Fruit fly (Drosophila melanogaster) whole organism, adult: ENCODE data around the gene eIF3i.

Experiments
- CG11617 ChIP-seq: fragments of 200-800 bp; sonication (Bioruptor generic); optimal IDR thresholded peaks from 2 replicates; lab custom pipeline; 2017; ENCODE audit warnings: mild to moderate bottlenecking, missing biosample characterization, missing genetic modification reagents, missing genetic modification characterization
- CG12768 ChIP-seq: fragments of 200-800 bp; sonication (Bioruptor generic); optimal IDR thresholded peaks from 2 replicates; lab custom pipeline; 2017; ENCODE audit warnings: missing biosample characterization, missing genetic modification characterization, mild to moderate bottlenecking, moderate library complexity, missing genetic modification reagents
- CG14711 ChIP-seq: fragments of 200-800 bp; sonication (Bioruptor generic); optimal IDR thresholded peaks from 2 replicates; lab custom pipeline; 2018; ENCODE audit warnings: missing biosample characterization, mild to moderate bottlenecking, missing genetic modification characterization, moderate library complexity
- CG1620 ChIP-seq: fragments of 200-800 bp; sonication (Bioruptor generic); optimal IDR thresholded peaks from 2 replicates; lab custom pipeline; 2016; ENCODE audit warnings: missing biosample characterization, missing genetic modification characterization
- CG33017 ChIP-seq: fragments of 200-800 bp; sonication (Bioruptor generic); optimal IDR thresholded peaks from 2 replicates; lab custom pipeline; 2018; ENCODE audit warnings: missing biosample characterization, mild to moderate bottlenecking, missing genetic modification characterization, moderate library complexity
- CG5204 ChIP-seq: fragments of 200-800 bp; sonication (Bioruptor generic); optimal IDR thresholded peaks from 2 replicates; lab custom pipeline; 2016; ENCODE audit warnings: missing biosample characterization, missing genetic modification characterization
- CG7045 ChIP-seq: fragments of 200-800 bp; sonication (Bioruptor generic); optimal IDR thresholded peaks from 2 replicates; lab custom pipeline; 2017; ENCODE audit warnings: missing biosample characterization, mild to moderate bottlenecking, missing genetic modification characterization
- CG7101 ChIP-seq: fragments of 200-800 bp; sonication (Bioruptor generic); optimal IDR thresholded peaks from 2 replicates; lab custom pipeline; 2018; ENCODE audit warnings: missing biosample characterization, mild to moderate bottlenecking, missing genetic modification characterization, moderate library complexity
- Clk ChIP-seq: fragments of 200-800 bp; sonication (Bioruptor generic); optimal IDR thresholded peaks from 2 replicates; lab custom pipeline; 2017; ENCODE audit warnings: missing biosample characterization, missing genetic modification characterization
- Crg-1 ChIP-seq: fragments of 200-800 bp; sonication (Bioruptor generic); optimal IDR thresholded peaks from 2 replicates; lab custom pipeline; 2016; ENCODE audit warnings: missing biosample characterization, missing genetic modification characterization
- Hr96 ChIP-seq: fragments of 200-800 bp; sonication (Bioruptor generic); optimal IDR thresholded peaks from 2 replicates; lab custom pipeline; 2016; ENCODE audit warnings: missing biosample characterization, missing genetic modification characterization
- Mnt ChIP-seq: fragments of 200-800 bp; sonication (Bioruptor generic); optimal IDR thresholded peaks from 2 replicates; lab custom pipeline; 2016; ENCODE audit warnings: missing biosample characterization, mild to moderate bottlenecking, missing genetic modification characterization
- bab1 ChIP-seq: fragments of 200-800 bp; sonication (Bioruptor generic); optimal IDR thresholded peaks from 3 replicates; lab custom pipeline; 2019; ENCODE audit warnings: missing biosample characterization, mild to moderate bottlenecking, missing genetic modification characterization, moderate library complexity
- cic ChIP-seq: fragments of 200-800 bp; sonication (Bioruptor generic); optimal IDR thresholded peaks from 2 replicates; lab custom pipeline; 2017; ENCODE audit warnings: missing biosample characterization, mild to moderate bottlenecking, missing genetic modification characterization, moderate library complexity
- cnc ChIP-seq, 2 experiments: fragments of >200 bp; optimal IDR thresholded peaks; 2 replicates each; lab custom pipeline; 2017
- kay ChIP-seq: fragments of 200-800 bp; sonication (Bioruptor generic); peaks from one replicate; lab custom pipeline; 2016; ENCODE audit warnings: missing biosample characterization, missing genetic modification characterization, borderline replicate concordance
- ovo ChIP-seq: fragments of 200-800 bp; sonication (Bioruptor generic); optimal IDR thresholded peaks from 2 replicates; lab custom pipeline; 2016; ENCODE audit warnings: missing biosample characterization, missing genetic modification characterization
- pad ChIP-seq: fragments of 200-800 bp; sonication (Bioruptor generic); optimal IDR thresholded peaks from 3 replicates; lab custom pipeline; 2017; ENCODE audit warnings: missing biosample characterization, missing genetic modification characterization, mild to moderate bottlenecking, moderate library complexity, missing genetic modification reagents
- tj ChIP-seq: fragments of 200-800 bp; sonication (Bioruptor generic); optimal IDR thresholded peaks from 3 replicates; lab custom pipeline; 2017; ENCODE audit warnings: missing biosample characterization, mild to moderate bottlenecking, missing genetic modification characterization, moderate library complexity
- toe ChIP-seq: fragments of 200-800 bp; sonication (Bioruptor generic); optimal IDR thresholded peaks from 2 replicates; lab custom pipeline; 2016; ENCODE audit warnings: missing biosample characterization, missing genetic modification characterization

Gene eIF3i

DNA sequence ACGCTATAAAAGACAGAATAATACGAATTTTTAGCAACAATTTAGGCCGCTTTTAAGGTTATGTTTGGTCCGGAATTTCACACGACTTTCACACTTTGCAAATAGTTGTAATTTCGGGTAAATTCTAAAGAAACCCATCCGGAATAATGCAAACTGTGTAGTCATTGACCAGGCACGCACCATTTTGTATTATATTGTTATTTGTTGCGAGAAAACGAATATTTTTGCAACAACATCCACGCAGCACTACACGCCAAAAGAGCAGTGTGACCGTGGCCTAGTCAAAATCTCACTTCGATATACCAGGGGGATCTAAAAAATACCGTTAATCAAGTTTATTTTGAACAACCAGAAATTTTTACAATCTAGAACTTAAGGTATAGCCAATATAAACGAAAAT lies at the start of gene eIF3i:
eIF3i (minus strand) TSS at position 265 of the 400 bp plus-strand sequence.
- TF ChIP-seq Mnt: peak; percentile 50
- no peak for TF ChIP-seq cic

DNA sequence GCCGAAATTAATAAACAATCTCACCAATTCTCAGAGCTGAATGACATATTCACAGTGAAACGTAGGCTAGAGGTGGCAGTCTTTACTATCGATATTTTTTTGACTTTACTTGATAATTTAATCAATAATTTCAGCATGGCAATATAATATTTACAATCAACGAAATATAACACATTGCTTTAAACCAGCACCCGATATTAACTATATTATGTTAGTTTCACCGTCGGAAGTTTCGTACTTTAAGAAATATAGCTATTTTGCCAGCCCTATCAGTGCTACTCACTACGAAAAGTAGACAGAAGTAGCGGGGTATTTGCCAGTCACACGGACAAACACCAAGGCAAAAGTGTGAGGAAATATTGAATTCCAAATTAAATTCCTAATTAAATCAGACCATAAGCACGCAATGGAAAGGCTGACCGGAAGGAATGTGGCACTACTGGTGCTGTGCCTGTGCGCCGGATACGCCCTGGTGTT lies 43.2 kb upstream of the eIF3i start, which contains the start of the genes CG31917, Tfb5 and SelT:
CG31917 (minus strand) TSS at position 51 of the 477 bp plus-strand sequence.
Tfb5 (minus strand) TSS at position 51 of the 477 bp plus-strand sequence.
SelT (plus strand) TSS at position 139 of the 477 bp plus-strand sequence.
- peak; percentile 78 for TF ChIP-seq CG1620 (GFP tag; lab: Kevin White, UChicago)
- no peak for TF ChIP-seq cic
- TF ChIP-seq CG12768 (GFP tag; lab: Kevin White, UChicago): peak; percentile 55
- peak; percentile 56 for TF ChIP-seq Mnt
- peak; percentile 49 for TF ChIP-seq tj (GFP tag; lab: Kevin White, UChicago)
- peak; percentile 58 for TF ChIP-seq CG14711
- TF ChIP-seq Crg-1 (GFP tag; lab: Kevin White, UChicago): peak; percentile 52
- TF ChIP-seq CG11617: peak; percentile 73
- peak; percentile 82 for TF ChIP-seq toe (GFP tag; lab: Kevin White, UChicago)
- peak; percentile 85 for TF ChIP-seq pad
- TF ChIP-seq kay (GFP tag; lab: Kevin White, UChicago): no peak
- peak; percentile 73 for TF ChIP-seq CG7101 (tag; lab: Kevin White, UChicago)
- no peak for TF ChIP-seq cnc (optimal IDR thresholded peaks at IDR 0.05; lab: Kevin White, UChicago)
- TF ChIP-seq bab1 (GFP tag; lab: Kevin White, UChicago): peak; percentile 83
- TF ChIP-seq Hr96 (GFP tag; lab: Kevin White, UChicago): peak; percentile 71
- peak; percentile 20 for TF ChIP-seq Clk (GFP tag; lab: Kevin White, UChicago)
- TF ChIP-seq CG33017 (tag; lab: Kevin White, UChicago): peak; percentile 37
- TF ChIP-seq CG5204 (GFP tag; lab: Kevin White, UChicago): no peak
- TF ChIP-seq CG7045: peak; percentile 61
- peak; percentile 52 for TF ChIP-seq ovo (GFP tag; lab: Kevin White, UChicago)

DNA sequence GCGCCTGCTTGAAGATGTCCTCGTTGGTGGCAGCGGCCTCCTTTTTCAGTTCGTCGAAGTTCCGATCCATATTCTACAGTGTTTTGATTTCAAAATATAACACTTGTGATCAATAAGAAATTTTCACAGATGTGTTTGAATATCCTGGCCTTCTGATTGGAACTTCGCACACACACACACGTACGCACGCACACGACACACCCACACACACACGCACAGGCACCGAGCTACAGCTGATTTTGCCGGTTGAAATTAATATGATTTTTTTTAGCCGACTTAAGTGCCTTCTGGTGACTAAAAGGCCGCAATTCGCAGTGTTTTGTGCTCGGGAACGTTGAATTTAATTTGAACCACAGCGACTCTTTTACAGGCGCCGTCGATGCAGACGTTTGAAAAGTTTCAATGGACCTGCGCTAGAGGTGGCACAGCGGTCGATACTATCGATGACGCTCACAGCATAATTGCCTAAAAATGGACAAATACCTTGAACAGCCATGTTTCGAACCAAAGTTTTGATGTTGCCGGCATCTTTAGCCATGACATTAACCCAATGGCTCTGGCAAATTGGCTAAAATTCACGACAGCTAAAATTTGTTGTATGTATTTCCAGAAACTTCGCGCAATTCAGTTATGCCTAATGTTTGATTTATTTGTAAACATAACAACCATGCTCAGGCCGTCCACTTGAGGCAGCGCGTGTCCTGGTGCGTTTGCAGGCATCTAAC lies 41.9 kb upstream of the eIF3i start, which contains the start of gene Rtnl1:
Rtnl1 (minus strand) TSS at position 415 of the 725 bp plus-strand sequence.
- TF ChIP-seq kay (GFP tag; lab: Kevin White, UChicago): no peak
- TF ChIP-seq cnc (optimal IDR thresholded peaks at IDR 0.05; lab: Kevin White, UChicago): no peak
- peak; percentile 22 for TF ChIP-seq pad
- peak; percentile 28 for TF ChIP-seq tj (GFP tag; lab: Kevin White, UChicago)
- TF ChIP-seq CG14711: peak; percentile 33
- peak; percentile 70 for TF ChIP-seq cic
- peak; percentile 11 for TF ChIP-seq CG11617
- no peak for TF ChIP-seq CG7045
- peak; percentile 26 for TF ChIP-seq CG12768 (GFP tag; lab: Kevin White, UChicago)
- no peak for TF ChIP-seq ovo (GFP tag; lab: Kevin White, UChicago)
- TF ChIP-seq Hr96 (GFP tag; lab: Kevin White, UChicago): no peak
- peak; percentile 15 for TF ChIP-seq Clk (GFP tag; lab: Kevin White, UChicago)
- TF ChIP-seq bab1 (GFP tag; lab: Kevin White, UChicago): peak; percentile 81
- TF ChIP-seq CG7101 (tag; lab: Kevin White, UChicago): peak; percentile 17
- peak; percentile 34 for TF ChIP-seq CG33017 (tag; lab: Kevin White, UChicago)
- TF ChIP-seq CG1620 (GFP tag; lab: Kevin White, UChicago): peak; percentile 66
- TF ChIP-seq Crg-1 (GFP tag; lab: Kevin White, UChicago): peak; percentile 33
- no peak for TF ChIP-seq toe (GFP tag; lab: Kevin White, UChicago)
- no peak for TF ChIP-seq CG5204 (GFP tag; lab: Kevin White, UChicago)
- TF ChIP-seq Mnt: peak; percentile 42

DNA sequence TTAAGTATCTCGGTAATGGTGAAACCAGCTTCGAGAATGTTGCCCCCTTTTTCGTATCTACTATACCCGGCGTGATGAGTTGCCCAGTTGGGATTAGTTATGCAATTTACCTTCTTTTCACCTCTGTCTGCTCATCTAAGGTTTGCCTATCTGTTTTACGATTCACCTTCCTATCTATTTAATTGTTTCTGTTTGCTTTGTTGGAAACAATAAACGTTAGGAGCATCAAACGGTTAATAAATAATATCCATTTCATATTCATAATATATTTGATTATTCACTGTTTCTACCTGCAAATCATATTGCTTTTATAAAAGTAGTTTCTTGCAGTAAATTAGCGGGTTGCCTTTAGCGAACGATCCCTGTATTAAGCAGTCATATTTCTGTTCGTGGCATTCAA lies 39.7 kb upstream of the eIF3i start:
- TF ChIP-seq bab1 (GFP tag; lab: Kevin White, UChicago) (peak; percentile 40), CG7045 (peak; percentile 39), kay (GFP tag; lab: Kevin White, UChicago) (no peak), pad (peak; percentile 22), CG12768 (GFP tag; lab: Kevin White, UChicago) (peak; percentile 60), toe (GFP tag; lab: Kevin White, UChicago) (no peak), cic (peak; percentile 65), CG7101 (tag; lab: Kevin White, UChicago) (peak; percentile 65), CG11617 (peak; percentile 13), CG1620 (GFP tag; lab: Kevin White, UChicago) (no peak), CG14711 (peak; percentile 53), ovo (GFP tag; lab: Kevin White, UChicago) (peak; percentile 25), tj (GFP tag; lab: Kevin White, UChicago) (peak; percentile 4), CG33017 (tag; lab: Kevin White, UChicago) (peak; percentile 76), Crg-1 (GFP tag; lab: Kevin White, UChicago) (no peak)

DNA sequence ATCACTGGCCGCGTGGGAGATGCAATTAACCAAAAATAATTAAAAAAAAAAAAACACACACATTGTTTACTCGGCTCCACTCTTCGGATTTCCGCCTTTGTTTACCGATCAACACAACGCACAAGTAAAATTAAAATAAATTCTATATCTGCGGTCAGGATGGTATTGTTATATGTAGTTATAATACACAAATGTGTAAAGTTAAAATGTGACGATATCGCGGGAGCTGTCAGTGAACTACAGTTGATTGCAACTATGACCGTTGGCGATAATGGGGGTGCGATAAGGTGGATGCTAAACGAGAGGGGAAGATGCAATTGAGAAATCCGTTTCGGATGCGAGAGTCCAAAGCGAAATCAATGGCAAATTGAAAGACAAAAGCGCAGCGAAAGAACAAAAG lies 38.7 kb upstream of the eIF3i start:
- no peak for TF ChIP-seq Mnt
- TF ChIP-seq CG33017 (tag; lab: Kevin White, UChicago): no peak
- peak; percentile 42 for TF ChIP-seq ovo (GFP tag; lab: Kevin White, UChicago)
- TF ChIP-seq CG1620 (GFP tag; lab: Kevin White, UChicago): no peak

DNA sequence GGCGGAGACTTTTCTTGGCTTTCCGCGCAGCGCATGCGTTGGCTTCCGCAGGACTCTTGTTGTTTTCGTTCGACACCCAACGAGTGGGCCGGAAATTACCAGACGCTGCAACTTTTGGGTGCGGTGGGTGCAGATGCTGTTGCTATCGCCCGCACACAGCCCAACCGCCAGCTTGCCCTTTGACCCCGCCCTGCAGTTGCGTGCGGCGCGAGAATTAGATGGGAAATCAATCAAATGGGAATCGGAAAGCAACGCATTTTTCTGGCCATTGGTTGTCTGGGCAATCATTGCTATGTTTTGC lies 37.8 kb upstream of the eIF3i start:
- TF ChIP-seq Hr96 (GFP tag; lab: Kevin White, UChicago) (no peak), CG7101 (tag; lab: Kevin White, UChicago) (no peak), CG14711 (no peak), ovo (GFP tag; lab: Kevin White, UChicago) (no peak), Clk (GFP tag; lab: Kevin White, UChicago) (no peak), CG7045 (no peak), CG1620 (GFP tag; lab: Kevin White, UChicago) (no peak), pad (no peak)
